Fruit fly (Drosophila melanogaster) S2 (cell line): ENCODE data around the gene promL.

ENCODE experiments used
- CG8478 ChIP-seq: fragments of >200 bp; optimal IDR thresholded peaks from 2 replicates; lab custom pipeline; 2018
- CTCF ChIP-seq, 2 experiments: fragments of >200 bp; optimal IDR thresholded peaks; 2 replicates each; lab custom pipeline; 2018

DNA sequence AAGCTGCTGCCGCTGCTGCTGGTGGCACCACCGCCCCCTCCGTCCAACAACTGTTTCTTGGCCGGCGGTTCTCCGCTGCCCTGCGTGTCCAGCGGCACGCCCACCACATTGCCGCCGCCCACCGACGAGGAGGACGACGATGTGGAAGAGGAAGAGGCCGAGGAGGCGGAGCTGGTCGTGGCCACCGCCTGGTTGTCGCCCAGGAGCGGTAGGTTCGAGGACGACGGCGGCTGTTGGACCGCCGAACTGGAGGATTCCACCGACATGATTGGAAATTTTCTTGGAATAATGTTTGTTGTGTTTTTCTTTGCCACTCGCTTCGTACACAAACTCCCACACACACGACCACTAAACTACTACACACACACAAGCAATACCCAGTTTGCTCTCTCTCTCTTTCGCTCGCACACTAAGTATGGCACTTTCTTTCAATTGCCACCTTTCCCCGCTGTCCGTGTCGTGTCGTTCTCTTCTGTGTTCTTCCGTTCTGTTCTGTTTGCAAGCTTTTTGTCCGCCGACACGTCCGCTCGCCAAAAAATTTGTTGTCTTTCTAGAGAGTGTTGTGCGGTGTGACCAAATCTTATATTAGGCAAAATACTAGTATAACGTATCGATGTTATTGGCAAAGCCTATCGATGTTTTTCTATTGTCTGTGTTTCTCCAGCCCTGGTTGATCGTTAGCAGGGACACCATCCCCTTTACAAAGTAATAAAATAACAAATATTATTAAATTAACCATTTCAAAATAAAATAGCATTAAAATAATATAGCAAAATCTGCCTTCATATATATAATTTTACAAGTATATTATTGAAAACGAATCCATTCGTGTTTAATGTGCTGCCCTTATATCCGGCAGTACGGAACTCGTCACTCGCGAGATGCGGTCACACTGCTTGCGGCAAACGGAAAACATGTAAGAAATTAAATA is 57.0 kb downstream of the promL start, which contains the start of the genes CG32486 and PAN3:
- TF ChIP-seq CG8478 (lab: Kevin White, UChicago) = no peak
- TF ChIP-seq CTCF (optimal IDR thresholded peaks at IDR 0.05; lab: Kevin White, UChicago) = no peak
